Worm (Caenorhabditis elegans) whole organism, L4/young adult: ENCODE results near the gene col-149.

Source experiments
- W03F9.2 ChIP-seq: fragments of 150-350 bp; optimal IDR thresholded peaks from 2 replicates; lab custom pipeline; 2014; ENCODE audit warnings: missing biosample characterization, missing genetic modification characterization
- dao-5 ChIP-seq: sonication (generic microtip); optimal IDR thresholded peaks from 2 replicates; lab custom pipeline; 2016; ENCODE audit warnings: missing genotype, missing genetic modification characterization, moderate library complexity, missing compliant biosample characterization

DNA sequence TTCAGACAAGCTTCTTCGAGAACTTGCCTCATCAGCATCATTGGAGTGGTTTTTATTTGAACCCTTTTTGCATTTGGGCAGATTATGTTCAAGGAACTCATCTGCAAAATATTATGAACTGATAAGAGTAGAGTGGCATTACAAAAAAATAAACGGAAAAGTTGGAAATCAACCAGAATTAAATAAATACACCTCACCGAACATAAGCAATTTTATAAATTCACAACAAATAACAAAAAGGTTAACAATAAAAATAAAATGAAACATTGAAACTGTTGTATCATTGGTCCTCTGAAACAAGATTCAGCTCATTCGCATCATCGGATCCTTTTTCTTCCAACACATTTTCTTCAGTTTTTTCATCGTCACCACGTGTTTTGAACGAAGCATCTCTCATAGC, 24.6 kb upstream of the col-149 start, which contains the start of gene asps-1:
- TF ChIP-seq W03F9.2 (tag; lab: Kevin White, UChicago) (no peak), dao-5 (tag; lab: Kevin White, UChicago) (no peak)
